Worm (Caenorhabditis elegans): ENCODE measurements around the gene nlp-24.

ce11 chrV:11621276-11621675, 5.1 kb downstream of the nlp-24 start:
- TF ChIP-seq unc-62 (GFP tag; optimal IDR thresholded peaks at IDR 0.05) = no peak
- no peak for TF ChIP-seq snpc-4 (tag; optimal IDR thresholded peaks at IDR 0.05)
- no peak for TF ChIP-seq blmp-1 (tag; optimal IDR thresholded peaks at IDR 0.05)

All from whole organism, mixed stage, embryonic.